Fruit fly (Drosophila melanogaster) whole organism, prepupa: ENCODE data around the gene mRF1.

ENCODE experiments used
- Blimp-1 ChIP-seq: fragments of 200-800 bp; sonication (Bioruptor generic); optimal IDR thresholded peaks from 3 replicates; lab custom pipeline; 2017; ENCODE audit warnings: missing biosample characterization, missing genetic modification characterization, mild to moderate bottlenecking, moderate library complexity, missing genetic modification reagents
- CG10631 ChIP-seq: fragments of 200-800 bp; sonication (Bioruptor generic); optimal IDR thresholded peaks from 2 replicates; lab custom pipeline; 2016; ENCODE audit warnings: missing biosample characterization, missing genetic modification characterization
- CG10669 ChIP-seq: fragments of 200-800 bp; sonication (Bioruptor generic); optimal IDR thresholded peaks from 3 replicates; lab custom pipeline; 2018; ENCODE audit warnings: missing biosample characterization, mild to moderate bottlenecking, missing genetic modification characterization, moderate library complexity
- CG11294 ChIP-seq: fragments of 200-800 bp; sonication (Bioruptor generic); IDR thresholded peaks from 2 replicates; pipeline ENCODE4 v1.3.6; 2022; ENCODE audit warnings: missing biosample characterization, missing genetic modification characterization
- CG11762 ChIP-seq: fragments of 200-800 bp; sonication (Bioruptor generic); optimal IDR thresholded peaks from 3 replicates; lab custom pipeline; 2016; ENCODE audit warnings: missing biosample characterization, missing genetic modification characterization; ENCODE audit not compliant: insufficient read depth
- CG15336 ChIP-seq: fragments of 200-800 bp; sonication (Bioruptor generic); IDR thresholded peaks from 2 replicates; pipeline ENCODE4 v1.3.6; 2022; ENCODE audit warnings: missing biosample characterization, missing genetic modification characterization
- CG1621 ChIP-seq: fragments of 200-800 bp; sonication (Bioruptor generic); optimal IDR thresholded peaks from 3 replicates; lab custom pipeline; 2018; ENCODE audit warnings: missing biosample characterization, mild to moderate bottlenecking, missing genetic modification characterization
- CG16779 ChIP-seq: fragments of 200-800 bp; sonication (Bioruptor generic); optimal IDR thresholded peaks from 3 replicates; lab custom pipeline; 2017; ENCODE audit warnings: missing biosample characterization, mild to moderate bottlenecking, missing genetic modification characterization
- CG3032 ChIP-seq: fragments of 200-800 bp; optimal IDR thresholded peaks from 2 replicates; lab custom pipeline; 2019; ENCODE audit warnings: missing biosample characterization, mild to moderate bottlenecking, missing genetic modification characterization, moderate library complexity
- CG31627 ChIP-seq: fragments of 200-800 bp; sonication (Bioruptor generic); optimal IDR thresholded peaks from 3 replicates; lab custom pipeline; 2016; ENCODE audit warnings: missing biosample characterization, missing genetic modification characterization
- CG32006 ChIP-seq: fragments of 200-800 bp; sonication (Bioruptor generic); optimal IDR thresholded peaks from 3 replicates; lab custom pipeline; 2017; ENCODE audit warnings: missing biosample characterization, mild to moderate bottlenecking, missing genetic modification characterization
- CG34406 ChIP-seq: fragments of 200-800 bp; sonication (Bioruptor generic); optimal IDR thresholded peaks from 3 replicates; lab custom pipeline; 2016; ENCODE audit warnings: missing biosample characterization, missing genetic modification characterization
- CG3919 ChIP-seq: fragments of 200-800 bp; sonication (Bioruptor generic); optimal IDR thresholded peaks from 3 replicates; lab custom pipeline; 2016; ENCODE audit warnings: missing biosample characterization, missing genetic modification characterization
- CG4318 ChIP-seq: fragments of 200-800 bp; sonication (Bioruptor generic); optimal IDR thresholded peaks from 3 replicates; lab custom pipeline; 2017; ENCODE audit warnings: missing biosample characterization, mild to moderate bottlenecking, missing genetic modification characterization
- CG6163 ChIP-seq: fragments of 200-800 bp; sonication (Bioruptor generic); IDR thresholded peaks from 3 replicates; pipeline ENCODE4 v1.3.6; 2022; ENCODE audit warnings: missing biosample characterization, missing genetic modification characterization
- CG6276 ChIP-seq: fragments of 200-800 bp; sonication (Bioruptor generic); optimal IDR thresholded peaks from 2 replicates; lab custom pipeline; 2017; ENCODE audit warnings: missing biosample characterization, mild to moderate bottlenecking, missing genetic modification characterization
- CG6792 ChIP-seq: fragments of 200-800 bp; sonication (Bioruptor generic); optimal IDR thresholded peaks from 3 replicates; lab custom pipeline; 2016; ENCODE audit warnings: missing biosample characterization, missing genetic modification characterization
- CG6808 ChIP-seq: fragments of 200-800 bp; sonication (Bioruptor generic); optimal IDR thresholded peaks from 3 replicates; lab custom pipeline; 2017; ENCODE audit warnings: missing biosample characterization, missing genetic modification characterization, mild to moderate bottlenecking, moderate library complexity, missing genetic modification reagents
- CG7368 ChIP-seq: fragments of 200-800 bp; sonication (Bioruptor generic); optimal IDR thresholded peaks from 3 replicates; lab custom pipeline; 2016; ENCODE audit warnings: missing biosample characterization, missing genetic modification characterization
- CG8119 ChIP-seq: fragments of 200-800 bp; sonication (Bioruptor generic); IDR thresholded peaks from 3 replicates; pipeline ENCODE4 v1.3.6; 2022; ENCODE audit warnings: missing biosample characterization, missing genetic modification characterization
- CG8319 ChIP-seq: fragments of 200-800 bp; sonication (Bioruptor generic); optimal IDR thresholded peaks from 3 replicates; lab custom pipeline; 2016; ENCODE audit warnings: missing biosample characterization, missing genetic modification characterization
- CG8632 ChIP-seq: fragments of 200-800 bp; sonication (Bioruptor generic); optimal IDR thresholded peaks from 3 replicates; lab custom pipeline; 2016; ENCODE audit warnings: missing biosample characterization, missing genetic modification characterization
- CG9139 ChIP-seq: fragments of 200-800 bp; sonication (Bioruptor generic); optimal IDR thresholded peaks from 3 replicates; lab custom pipeline; 2017; ENCODE audit warnings: missing biosample characterization, mild to moderate bottlenecking, missing genetic modification characterization
- Eip75B ChIP-seq: fragments of 200-800 bp; sonication (Bioruptor generic); optimal IDR thresholded peaks from 3 replicates; lab custom pipeline; 2016; ENCODE audit warnings: missing biosample characterization, missing genetic modification characterization
- Eip78C ChIP-seq: fragments of 200-800 bp; sonication (Bioruptor generic); peaks from one replicate; lab custom pipeline; 2016; ENCODE audit warnings: missing biosample characterization, missing genetic modification characterization
- Eip93F ChIP-seq: fragments of 200-800 bp; sonication (Bioruptor generic); optimal IDR thresholded peaks from 2 replicates; lab custom pipeline; 2016; ENCODE audit warnings: missing biosample characterization, mild to moderate bottlenecking, missing genetic modification characterization
- Ets21C ChIP-seq: fragments of 200-800 bp; sonication (Bioruptor generic); optimal IDR thresholded peaks from 3 replicates; lab custom pipeline; 2016; ENCODE audit warnings: missing biosample characterization, missing genetic modification characterization
- Hr38 ChIP-seq: sonication (Bioruptor generic); optimal IDR thresholded peaks from 2 replicates; lab custom pipeline; 2016; ENCODE audit warnings: missing biosample characterization, missing genetic modification characterization
- Hr39 ChIP-seq: fragments of 200-800 bp; sonication (Bioruptor generic); optimal IDR thresholded peaks from 2 replicates; lab custom pipeline; 2016; ENCODE audit warnings: missing biosample characterization, missing genetic modification characterization
- Hr4 ChIP-seq: fragments of 200-800 bp; sonication (Bioruptor generic); optimal IDR thresholded peaks from 3 replicates; lab custom pipeline; 2016; ENCODE audit warnings: missing biosample characterization, missing genetic modification characterization
- Lpt ChIP-seq: fragments of 200-800 bp; sonication (Bioruptor generic); optimal IDR thresholded peaks from 3 replicates; lab custom pipeline; 2016; ENCODE audit warnings: missing biosample characterization, missing genetic modification characterization
- OdsH ChIP-seq: fragments of 200-800 bp; sonication (Bioruptor generic); optimal IDR thresholded peaks from 3 replicates; lab custom pipeline; 2016; ENCODE audit warnings: missing biosample characterization, missing genetic modification characterization
- Smox ChIP-seq: fragments of 200-800 bp; sonication (Bioruptor generic); optimal IDR thresholded peaks from 3 replicates; lab custom pipeline; 2016; ENCODE audit warnings: missing biosample characterization, missing genetic modification characterization
- Sox102F ChIP-seq: fragments of 200-800 bp; sonication (Bioruptor generic); optimal IDR thresholded peaks from 2 replicates; lab custom pipeline; 2016; ENCODE audit warnings: missing biosample characterization, mild to moderate bottlenecking, missing genetic modification characterization
- Sox15 ChIP-seq: fragments of 200-800 bp; sonication (Bioruptor generic); optimal IDR thresholded peaks from 3 replicates; lab custom pipeline; 2016; ENCODE audit warnings: missing biosample characterization, missing genetic modification characterization
- cyc ChIP-seq: fragments of 200-800 bp; sonication (Bioruptor generic); optimal IDR thresholded peaks from 3 replicates; lab custom pipeline; 2016; ENCODE audit warnings: missing biosample characterization, missing genetic modification characterization
- dsx ChIP-seq: fragments of 200-800 bp; optimal IDR thresholded peaks from 3 replicates; lab custom pipeline; 2019; ENCODE audit warnings: missing biosample characterization, mild to moderate bottlenecking, missing genetic modification characterization, moderate library complexity; ENCODE audit not compliant: poor library complexity, severe bottlenecking
- eg ChIP-seq: fragments of 200-800 bp; sonication (Bioruptor generic); IDR thresholded peaks from 3 replicates; pipeline ENCODE4 v1.3.6; 2022; ENCODE audit warnings: missing biosample characterization, missing genetic modification characterization
- esn ChIP-seq: fragments of 200-800 bp; sonication (Bioruptor generic); optimal IDR thresholded peaks from 2 replicates; lab custom pipeline; 2016; ENCODE audit warnings: missing biosample characterization, mild to moderate bottlenecking, missing genetic modification characterization, moderate library complexity
- fd59A ChIP-seq: fragments of 200-800 bp; sonication (Bioruptor generic); optimal IDR thresholded peaks from 2 replicates; lab custom pipeline; 2017; ENCODE audit warnings: missing biosample characterization, mild to moderate bottlenecking, missing genetic modification characterization, missing genetic modification reagents
- fd85E ChIP-seq: fragments of 200-800 bp; sonication (Bioruptor generic); optimal IDR thresholded peaks from 3 replicates; lab custom pipeline; 2016; ENCODE audit warnings: missing biosample characterization, missing genetic modification characterization
- fkh ChIP-seq: fragments of 200-800 bp; sonication (Bioruptor generic); optimal IDR thresholded peaks from 3 replicates; lab custom pipeline; 2017; ENCODE audit warnings: missing biosample characterization, mild to moderate bottlenecking, missing genetic modification characterization, moderate library complexity
- lz ChIP-seq: fragments of 200-800 bp; sonication (Bioruptor generic); optimal IDR thresholded peaks from 3 replicates; lab custom pipeline; 2016; ENCODE audit warnings: missing biosample characterization, missing genetic modification characterization
- net ChIP-seq: fragments of 200-800 bp; sonication (Bioruptor generic); optimal IDR thresholded peaks from 3 replicates; lab custom pipeline; 2016; ENCODE audit warnings: missing biosample characterization, missing genetic modification characterization
- spab ChIP-seq: fragments of 200-800 bp; sonication (Bioruptor generic); optimal IDR thresholded peaks from 2 replicates; lab custom pipeline; 2017; ENCODE audit warnings: missing biosample characterization, mild to moderate bottlenecking, missing genetic modification characterization, missing genetic modification reagents
- ss ChIP-seq, 2 experiments: fragments of 200-800 bp; sonication (Bioruptor generic); optimal IDR thresholded peaks; 2 replicates in 1 of 2; 3 replicates in 1 of 2; lab custom pipeline; 2017 to 2018; ENCODE audit warnings: mild to moderate bottlenecking in 2 of 2, missing biosample characterization in 2 of 2, missing genetic modification characterization in 2 of 2, moderate library complexity in 1 of 2
- svp ChIP-seq: fragments of 200-800 bp; sonication (Bioruptor generic); peaks from one replicate; lab custom pipeline; 2016; ENCODE audit warnings: missing biosample characterization, missing genetic modification characterization
- vri ChIP-seq: fragments of 200-800 bp; sonication (Bioruptor generic); optimal IDR thresholded peaks from 3 replicates; lab custom pipeline; 2016; ENCODE audit warnings: missing biosample characterization, mild to moderate bottlenecking, missing genetic modification characterization

Gene mRF1

dm6 chr2L:13205256-13205655, 14.5 kb upstream of the mRF1 start (continued):
- no peak for TF ChIP-seq Hr4
- peak; percentile 45 for TF ChIP-seq Eip75B
- no peak for TF ChIP-seq fd85E
- peak; percentile 67 for TF ChIP-seq Eip78C (GFP tag; lab: Kevin White, UChicago)
- no peak for TF ChIP-seq CG8319 (GFP tag; lab: Kevin White, UChicago)
- no peak for TF ChIP-seq CG10669 (GFP tag; lab: Kevin White, UChicago)
- TF ChIP-seq Hr39, result no peak
- peak; percentile 35 to 62 for TF ChIP-seq ss (GFP tag; optimal IDR thresholded peaks at IDR 0.05; lab: Kevin White, UChicago)
- TF ChIP-seq CG31627, result no peak
- peak; percentile 8 for TF ChIP-seq CG1621
- no peak for TF ChIP-seq vri (GFP tag; lab: Kevin White, UChicago)
- no peak for TF ChIP-seq CG7368 (GFP tag; lab: Kevin White, UChicago)
- TF ChIP-seq Hr38, result no peak
- TF ChIP-seq svp (GFP tag; lab: Kevin White, UChicago), result peak; percentile 74
- TF ChIP-seq net, result no peak
- TF ChIP-seq lz (GFP tag; lab: Kevin White, UChicago), result no peak
- TF ChIP-seq CG4318, result no peak

dm6 chr2L:13206077-13206668, 13.6 kb upstream of the mRF1 start:
- TF ChIP-seq Hr4 (no peak), CG32006 (GFP tag; lab: Kevin White, UChicago) (no peak), Eip75B (peak; percentile 31), OdsH (no peak), CG31627 (no peak), CG9139 (GFP tag; lab: Kevin White, UChicago) (peak; percentile 17), lz (GFP tag; lab: Kevin White, UChicago) (no peak), cyc (GFP tag; lab: Kevin White, UChicago) (no peak), CG11762 (no peak), CG6276 (GFP tag; lab: Kevin White, UChicago) (peak; percentile 44), fd59A (GFP tag; lab: Kevin White, UChicago) (no peak), CG6808 (GFP tag; lab: Kevin White, UChicago) (no peak), net (no peak), Sox15 (no peak), CG10631 (GFP tag; lab: Kevin White, UChicago) (no peak), CG11294 (GFP tag; lab: Robert Waterston, UW) (no peak), CG3032 (tag; lab: Kevin White, UChicago) (no peak), CG6792 (GFP tag; lab: Kevin White, UChicago) (no peak), CG16779 (tag; lab: Kevin White, UChicago) (peak; percentile 52), Smox (GFP tag; lab: Kevin White, UChicago) (no peak), svp (GFP tag; lab: Kevin White, UChicago) (peak; percentile 89), CG1621 (peak; percentile 39), dsx (no peak), fd85E (no peak), Sox102F (GFP tag; lab: Kevin White, UChicago) (no peak), CG6163 (GFP tag; lab: Robert Waterston, UW) (peak; percentile 65; the same call in 2 of the 3 replicates), Lpt (GFP tag; lab: Kevin White, UChicago) (peak; percentile 32), vri (GFP tag; lab: Kevin White, UChicago) (peak; percentile 55), CG8632 (GFP tag; lab: Kevin White, UChicago) (no peak), esn (no peak), spab (GFP tag; lab: Kevin White, UChicago) (no peak), CG3919 (GFP tag; lab: Kevin White, UChicago) (peak; percentile 23), CG34406 (GFP tag; lab: Kevin White, UChicago) (no peak), ss (GFP tag; optimal IDR thresholded peaks at IDR 0.05; lab: Kevin White, UChicago) (peak; percentile 5 to 73), CG8119 (GFP tag; lab: Robert Waterston, UW) (0 out of 3 replicates have a peak, but pooled peaks have one; percentile 35), Hr39 (no peak), eg (GFP tag; lab: Robert Waterston, UW) (peak; percentile 61; the same call in 2 of the 3 replicates), Ets21C (GFP tag; lab: Kevin White, UChicago) (no peak), fkh (GFP tag; lab: Kevin White, UChicago) (peak; percentile 8), CG15336 (GFP tag; lab: Robert Waterston, UW) (0 out of 2 replicates have a peak, but pooled peaks have one; percentile 27), Eip78C (GFP tag; lab: Kevin White, UChicago) (peak; percentile 77), CG8319 (GFP tag; lab: Kevin White, UChicago) (no peak), Eip93F (GFP tag; lab: Kevin White, UChicago) (no peak), Blimp-1 (no peak)
